Worm (Caenorhabditis elegans) whole organism, young adult: Measurements from ENCODE around the gene scl-11.
A peak's percentile ranks its signal among the peaks of the same experiment; 100 is the strongest.

Experiments
- B0035.1 ChIP-seq: sonication (generic microtip); optimal IDR thresholded peaks from 2 replicates; lab custom pipeline; 2016; ENCODE audit warnings: missing genetic modification characterization, mild to moderate bottlenecking, missing compliant biosample characterization, missing genotype, missing genetic modification reagents
- F10E7.11 ChIP-seq: sonication (generic microtip); optimal IDR thresholded peaks from 2 replicates; lab custom pipeline; 2017; ENCODE audit warnings: mild to moderate bottlenecking, missing genetic modification characterization, moderate library complexity, missing compliant biosample characterization
- F37B4.10 ChIP-seq: fragments of 200-800 bp; sonication (Bioruptor generic); IDR thresholded peaks from 2 replicates; pipeline ENCODE4 v1.3.6; 2022; ENCODE audit warnings: missing genetic modification characterization, missing compliant biosample characterization
- F49E8.2 ChIP-seq: sonication (generic microtip); optimal IDR thresholded peaks from 3 replicates; lab custom pipeline; 2017; ENCODE audit warnings: missing genetic modification characterization, mild to moderate bottlenecking, missing compliant biosample characterization, antibody characterized with exemption, moderate library complexity; ENCODE audit not compliant: insufficient read depth
- T07F8.4 ChIP-seq: sonication (generic microtip); optimal IDR thresholded peaks from 2 replicates; lab custom pipeline; 2016; ENCODE audit warnings: mild to moderate bottlenecking, missing genetic modification characterization, moderate library complexity, missing compliant biosample characterization
- Y56A3A.18 ChIP-seq: fragments of 200-800 bp; sonication (Bioruptor generic); IDR thresholded peaks from 2 replicates; pipeline ENCODE4 v1.3.6; 2022; ENCODE audit warnings: missing genetic modification reagents, missing genetic modification characterization, missing compliant biosample characterization
- akir-1 ChIP-seq: fragments of 200-800 bp; sonication (Bioruptor generic); optimal IDR thresholded peaks from 2 replicates; lab custom pipeline; 2018; ENCODE audit warnings: mild to moderate bottlenecking, missing genetic modification characterization, moderate library complexity, missing compliant biosample characterization
- cebp-2 ChIP-seq: fragments of 200-800 bp; sonication (Bioruptor generic); IDR thresholded peaks from 2 replicates; pipeline ENCODE4 v1.3.6; 2022; ENCODE audit warnings: missing genetic modification characterization, missing compliant biosample characterization
- ceh-27 ChIP-seq: fragments of 200-800 bp; sonication (Bioruptor generic); optimal IDR thresholded peaks from 2 replicates; lab custom pipeline; 2018; ENCODE audit warnings: mild to moderate bottlenecking, missing genetic modification characterization, moderate library complexity, missing compliant biosample characterization
- ceh-58 ChIP-seq: fragments of 200-800 bp; sonication (Bioruptor generic); IDR thresholded peaks from 2 replicates; pipeline ENCODE4 v1.3.6; 2022; ENCODE audit warnings: missing genetic modification characterization, missing compliant biosample characterization
- chd-7 ChIP-seq: sonication (generic microtip); optimal IDR thresholded peaks from 2 replicates; lab custom pipeline; 2016; ENCODE audit warnings: mild to moderate bottlenecking, missing genetic modification characterization, moderate library complexity, missing compliant biosample characterization
- dox-1 ChIP-seq: fragments of 200-800 bp; sonication (Bioruptor generic); IDR thresholded peaks from 2 replicates; pipeline ENCODE4 v1.3.6; 2022; ENCODE audit warnings: missing genetic modification reagents, missing genetic modification characterization, missing compliant biosample characterization
- efl-1 ChIP-seq: fragments of 150-350 bp; optimal IDR thresholded peaks from 2 replicates; lab custom pipeline; 2014; ENCODE audit warnings: missing biosample characterization, missing genetic modification reagents, missing genetic modification characterization
- ets-4 ChIP-seq: fragments of 200-800 bp; sonication (Bioruptor generic); optimal IDR thresholded peaks from 2 replicates; lab custom pipeline; 2018; ENCODE audit warnings: mild to moderate bottlenecking, missing genetic modification characterization, missing compliant biosample characterization
- gei-17 ChIP-seq: fragments of 200-800 bp; sonication (Bioruptor generic); optimal IDR thresholded peaks from 2 replicates; lab custom pipeline; 2018; ENCODE audit warnings: mild to moderate bottlenecking, missing genetic modification characterization, missing compliant biosample characterization
- him-1 ChIP-seq: sonication (generic microtip); optimal IDR thresholded peaks from 2 replicates; lab custom pipeline; 2016; ENCODE audit warnings: missing genotype, missing genetic modification reagents, missing genetic modification characterization, missing compliant biosample characterization
- hlh-26 ChIP-seq: fragments of 200-800 bp; sonication (Bioruptor generic); conservative IDR thresholded peaks from 2 replicates; pipeline ENCODE4 v1.3.6; 2022; ENCODE audit warnings: missing genetic modification reagents, missing genetic modification characterization, missing compliant biosample characterization
- hmg-1.2 ChIP-seq: fragments of 200-800 bp; sonication (Bioruptor generic); IDR thresholded peaks from 2 replicates; pipeline ENCODE4 v1.3.6; 2022; ENCODE audit warnings: missing genetic modification reagents, missing genetic modification characterization, missing compliant biosample characterization
- let-607 ChIP-seq, 2 experiments: fragments of 200-800 bp in 1 of 2; sonication (Bioruptor generic) in 1 of 2; sonication (generic microtip) in 1 of 2; optimal IDR thresholded peaks; 2 replicates each; lab custom pipeline; 2016 to 2018; ENCODE audit warnings: mild to moderate bottlenecking in 2 of 2, missing compliant biosample characterization in 2 of 2, missing genetic modification characterization in 2 of 2, moderate library complexity in 2 of 2, missing genotype in 1 of 2
- lsy-27 ChIP-seq: sonication (generic microtip); optimal IDR thresholded peaks from 2 replicates; lab custom pipeline; 2017; ENCODE audit warnings: missing genetic modification characterization, mild to moderate bottlenecking, missing compliant biosample characterization, antibody characterized with exemption, missing genotype, borderline replicate concordance; ENCODE audit not compliant: insufficient read depth
- madf-6 ChIP-seq: fragments of 200-800 bp; sonication (Bioruptor generic); IDR thresholded peaks from 2 replicates; pipeline ENCODE4 v1.3.6; 2022; ENCODE audit warnings: missing genetic modification reagents, missing genetic modification characterization, missing compliant biosample characterization
- mcd-1 ChIP-seq: fragments of 200-800 bp; sonication (Bioruptor generic); IDR thresholded peaks from 2 replicates; pipeline ENCODE4 v1.3.6; 2022; ENCODE audit warnings: missing genetic modification reagents, missing genetic modification characterization, missing compliant biosample characterization
- nhr-120 ChIP-seq: fragments of 200-800 bp; sonication (Bioruptor generic); IDR thresholded peaks from 2 replicates; pipeline ENCODE4 v1.3.6; 2022; ENCODE audit warnings: missing genetic modification characterization, missing compliant biosample characterization
- nhr-80 ChIP-seq: sonication (generic microtip); optimal IDR thresholded peaks from 2 replicates; lab custom pipeline; 2016; ENCODE audit warnings: missing genetic modification characterization, missing compliant biosample characterization
- pha-4 ChIP-seq: fragments of 150-350 bp; sonication (generic microtip); optimal IDR thresholded peaks from 2 replicates; lab custom pipeline; 2014; ENCODE audit warnings: missing biosample characterization, missing genetic modification reagents, missing genetic modification characterization
- repo-1 ChIP-seq: sonication (generic microtip); optimal IDR thresholded peaks from 2 replicates; lab custom pipeline; 2017; ENCODE audit warnings: mild to moderate bottlenecking, missing genetic modification characterization, missing compliant biosample characterization
- sea-2 ChIP-seq: fragments of 200-800 bp; sonication (Bioruptor generic); IDR thresholded peaks from 2 replicates; pipeline ENCODE4 v1.3.6; 2022; ENCODE audit warnings: missing genetic modification characterization, missing compliant biosample characterization
- tbp1 ChIP-seq: fragments of 200-800 bp; sonication (Bioruptor generic); optimal IDR thresholded peaks from 2 replicates; lab custom pipeline; 2018; ENCODE audit warnings: mild to moderate bottlenecking, missing genetic modification characterization, missing compliant biosample characterization
- tlf-1 ChIP-seq: fragments of 200-800 bp; sonication (Bioruptor generic); optimal IDR thresholded peaks from 2 replicates; lab custom pipeline; 2018; ENCODE audit warnings: mild to moderate bottlenecking, missing genetic modification characterization, missing compliant biosample characterization
- zfh-2 ChIP-seq: fragments of 200-800 bp; sonication (Bioruptor generic); conservative IDR thresholded peaks from 2 replicates; pipeline ENCODE4 v1.3.6; 2022; ENCODE audit warnings: missing genetic modification reagents, missing genetic modification characterization, missing compliant biosample characterization
- ztf-22 ChIP-seq: fragments of 200-800 bp; sonication (Bioruptor generic); optimal IDR thresholded peaks from 2 replicates; lab custom pipeline; 2018; ENCODE audit warnings: mild to moderate bottlenecking, missing genetic modification characterization, moderate library complexity, missing compliant biosample characterization
- ztf-3 ChIP-seq: fragments of 200-800 bp; sonication (Bioruptor generic); optimal IDR thresholded peaks from 2 replicates; lab custom pipeline; 2018; ENCODE audit warnings: mild to moderate bottlenecking, missing genetic modification characterization, missing compliant biosample characterization

Gene scl-11

DNA sequence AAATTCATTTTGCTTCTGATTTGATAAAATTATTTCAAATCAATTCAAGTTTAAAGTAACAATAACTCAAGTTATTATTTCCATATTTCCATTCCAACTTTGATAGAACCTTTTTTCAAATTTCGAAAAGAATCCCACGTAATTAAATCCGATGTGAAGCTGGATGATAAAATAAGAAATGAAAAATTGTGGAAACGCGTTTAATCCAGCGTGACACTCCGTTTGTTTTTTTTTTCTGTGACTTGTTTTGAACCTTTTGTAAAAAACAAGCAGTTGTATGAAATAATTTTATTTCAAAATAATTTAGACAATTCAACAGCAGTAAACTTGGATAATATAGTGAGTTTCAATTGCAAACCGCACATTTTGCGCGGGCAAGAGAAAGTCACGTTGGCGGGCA is 1.4 kb downstream of the scl-11 start, which contains the start of gene F49E11.7:
Gene F49E11.7, plus strand, starts transcription at position 301 of the 400 bp plus-strand sequence.
- TF ChIP-seq nhr-120 (GFP tag; lab: Robert Waterston, UW): no peak
- TF ChIP-seq ceh-27 (GFP tag; lab: Kevin White, UChicago): no peak
- no peak for TF ChIP-seq madf-6 (GFP tag; lab: Robert Waterston, UW)
- TF ChIP-seq, all 124 proteins: peak for 0

DNA sequence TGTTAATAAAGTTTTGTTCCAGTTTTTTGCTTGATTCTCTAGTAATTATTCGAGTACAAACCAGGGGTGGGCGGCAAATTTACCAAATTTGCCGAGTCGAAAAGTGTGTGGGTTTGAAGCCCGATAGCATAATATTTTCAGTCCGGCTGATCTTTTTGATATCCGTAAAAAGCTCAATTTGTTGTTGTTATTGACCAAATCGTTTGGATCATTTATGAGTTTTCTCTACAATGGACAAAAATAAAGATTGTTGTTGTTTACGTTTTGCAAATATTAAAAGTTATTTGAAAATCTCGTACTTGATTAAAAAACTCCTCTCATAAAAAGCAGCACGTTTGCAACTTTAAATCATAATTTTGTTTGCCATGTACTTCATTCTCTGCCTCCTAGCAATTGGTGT is 4.9 kb downstream of the scl-11 start, which contains the start of gene scl-1:
Gene scl-1, plus strand, starts transcription at position 301 of the 400 bp plus-strand sequence.
- TF ChIP-seq mcd-1 (no peak), tbp1 (no peak), zfh-2 (GFP tag; lab: Robert Waterston, UW) (no peak), F49E8.2 (tag; lab: Kevin White, UChicago) (no peak), Y56A3A.18 (GFP tag; lab: Robert Waterston, UW) (no peak), efl-1 (no peak), chd-7 (tag; lab: Kevin White, UChicago) (no peak), hlh-26 (GFP tag; lab: Robert Waterston, UW) (no peak), ztf-3 (GFP tag; lab: Kevin White, UChicago) (no peak), T07F8.4 (tag; lab: Kevin White, UChicago) (no peak), dox-1 (GFP tag; lab: Robert Waterston, UW) (no peak), repo-1 (tag; lab: Kevin White, UChicago) (no peak), ets-4 (GFP tag; lab: Kevin White, UChicago) (no peak), ztf-22 (GFP tag; lab: Kevin White, UChicago) (no peak), B0035.1 (tag; lab: Kevin White, UChicago) (no peak), F37B4.10 (no peak), let-607 (tag; optimal IDR thresholded peaks at IDR 0.05; lab: Kevin White, UChicago) (no peak), akir-1 (no peak), ceh-58 (GFP tag; lab: Robert Waterston, UW) (no peak)

DNA sequence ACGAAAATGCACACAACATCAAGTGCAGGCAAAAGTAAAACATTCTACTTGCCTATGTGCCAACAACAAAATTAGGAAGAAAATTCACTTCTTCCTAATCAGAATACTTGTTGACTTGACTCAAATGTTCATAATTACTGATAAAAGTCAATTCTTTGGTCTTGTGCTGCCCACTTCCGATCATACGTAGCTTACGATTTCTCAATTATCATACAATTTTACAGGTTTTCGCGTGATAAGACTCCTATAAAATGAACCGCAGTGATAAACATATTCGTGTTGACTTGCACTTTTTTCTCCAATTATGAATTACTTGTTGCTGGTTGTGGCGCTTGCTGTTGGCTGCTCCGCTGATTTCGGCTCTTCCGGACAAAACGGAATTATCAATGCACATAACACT is 6.2 kb downstream of the scl-11 start, which contains the start of gene scl-2:
Gene scl-2, plus strand, starts transcription at position 293 of the 400 bp plus-strand sequence.
- TF ChIP-seq nhr-80 (tag; lab: Kevin White, UChicago) (peak; percentile 80), dox-1 (GFP tag; lab: Robert Waterston, UW) (peak; percentile 15; the same call in 1 of the 2 replicates), zfh-2 (GFP tag; lab: Robert Waterston, UW) (no peak), him-1 (tag; lab: Kevin White, UChicago) (no peak), pha-4 (peak; percentile 74)
- TF ChIP-seq, all 124 proteins: peak for 3

DNA sequence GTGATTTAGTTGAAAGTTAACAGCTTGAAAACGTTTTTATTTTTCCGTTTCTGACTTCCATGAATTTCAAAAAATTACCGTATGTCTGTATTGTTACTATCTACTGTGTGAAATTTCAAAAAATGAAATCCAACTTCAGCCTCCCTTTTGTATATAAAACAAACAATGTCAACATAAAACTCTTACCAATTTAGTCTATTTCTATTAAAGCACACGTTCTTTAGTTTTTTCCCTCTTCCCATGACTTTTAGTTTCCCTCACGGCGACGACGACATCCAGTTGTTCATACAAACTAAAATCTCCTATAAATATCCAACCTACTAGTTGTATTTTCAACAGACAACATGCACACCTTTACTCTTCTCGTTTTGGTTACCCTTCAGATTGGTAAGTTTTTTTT is 8.1 kb downstream of the scl-11 start, which contains the start of gene scl-3:
Gene scl-3, plus strand, starts transcription at position 301 of the 400 bp plus-strand sequence.
- TF ChIP-seq sea-2 (GFP tag; lab: Robert Waterston, UW) (no peak), tlf-1 (GFP tag; lab: Kevin White, UChicago) (no peak), cebp-2 (GFP tag; lab: Robert Waterston, UW) (no peak), lsy-27 (tag; lab: Kevin White, UChicago) (no peak), dox-1 (GFP tag; lab: Robert Waterston, UW) (no peak), hmg-1.2 (GFP tag; lab: Robert Waterston, UW) (no peak), F10E7.11 (tag; lab: Kevin White, UChicago) (no peak), gei-17 (GFP tag; lab: Kevin White, UChicago) (no peak)
